Fruit fly (Drosophila melanogaster): ENCODE measurements around the gene Rpn7.

Rpn7 gene

DNA sequence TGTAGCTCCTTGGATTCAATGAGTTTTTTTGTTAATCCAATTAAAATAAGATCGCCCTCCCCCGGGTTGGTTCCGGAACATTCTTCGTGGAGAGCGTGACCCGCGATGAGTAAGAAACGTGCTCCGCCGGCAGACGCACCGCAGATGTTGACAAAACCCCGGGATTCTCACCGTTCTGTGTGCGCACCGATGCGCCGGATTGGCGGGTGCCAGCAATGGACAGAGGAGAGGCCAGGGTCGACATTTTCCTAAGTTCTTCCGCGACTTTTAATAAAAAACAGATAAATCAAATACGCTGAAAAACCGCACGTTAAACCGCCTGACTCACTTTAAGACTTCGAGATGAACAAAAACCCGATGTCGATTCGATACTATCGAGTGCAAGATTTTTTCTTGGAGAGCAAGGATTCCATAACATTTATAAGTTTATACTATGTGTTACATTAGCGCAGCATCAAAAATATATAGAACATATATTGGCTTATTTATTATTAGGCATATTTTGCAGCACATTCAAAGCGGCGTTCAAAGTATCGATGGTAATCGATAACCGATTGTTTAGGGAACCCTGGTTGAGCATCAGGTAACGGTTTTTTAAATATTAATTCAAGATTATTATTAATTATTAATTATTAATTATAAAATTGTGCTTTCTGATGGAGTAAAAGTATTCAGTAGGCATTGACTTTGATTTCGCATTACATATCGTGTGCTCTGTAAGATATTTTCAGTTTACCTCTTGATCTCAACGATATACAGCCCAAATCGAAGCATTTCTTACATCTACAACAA lies 29.4 kb upstream of the Rpn7 start, which contains the start of the genes CCT1 and tHMG1:
Gene CCT1, minus strand, starts transcription at position 352 of the 792 bp plus-strand sequence.
Gene tHMG1, plus strand, starts transcription at position 742 of the 792 bp plus-strand sequence.
- TF ChIP-seq CG9705 (GFP tag; optimal IDR thresholded peaks at IDR 0.05) (no peak), Jra (GFP tag; optimal IDR thresholded peaks at IDR 0.05) (peak; percentile 73), woc (GFP tag; optimal IDR thresholded peaks at IDR 0.05) (no peak), sv (GFP tag; optimal IDR thresholded peaks at IDR 0.05) (no peak), Abd-B (GFP tag; optimal IDR thresholded peaks at IDR 0.05) (no peak), Myc (optimal IDR thresholded peaks at IDR 0.05) (no peak), Hr83 (GFP tag; optimal IDR thresholded peaks at IDR 0.05; ENCODE audit: poor library complexity, severe bottlenecking) (peak; percentile 40), brk (GFP tag; optimal IDR thresholded peaks at IDR 0.05) (no peak), rgr (GFP tag; optimal IDR thresholded peaks at IDR 0.05) (no peak), dl (GFP tag; optimal IDR thresholded peaks at IDR 0.05; ENCODE audit: insufficient read depth in 1 of 2, partially characterized antibody in 2 of 2) (no peak), sage (GFP tag; optimal IDR thresholded peaks at IDR 0.05) (peak; percentile 8), h (GFP tag; optimal IDR thresholded peaks at IDR 0.05) (peak; percentile 32), HLH106 (tag; optimal IDR thresholded peaks at IDR 0.05) (peak; percentile 3), Rel (GFP tag; optimal IDR thresholded peaks at IDR 0.05) (no peak), Rel (tag; optimal IDR thresholded peaks at IDR 0.05) (no peak), N (GFP tag; optimal IDR thresholded peaks at IDR 0.05) (no peak), Sp1 (GFP tag; optimal IDR thresholded peaks at IDR 0.05) (no peak), OdsH (GFP tag; optimal IDR thresholded peaks at IDR 0.05) (no peak), Hnf4 (GFP tag; optimal IDR thresholded peaks at IDR 0.05) (no peak), GATAd (GFP tag; optimal IDR thresholded peaks at IDR 0.05) (no peak), CG32264 (GFP tag; optimal IDR thresholded peaks at IDR 0.05) (no peak)

DNA sequence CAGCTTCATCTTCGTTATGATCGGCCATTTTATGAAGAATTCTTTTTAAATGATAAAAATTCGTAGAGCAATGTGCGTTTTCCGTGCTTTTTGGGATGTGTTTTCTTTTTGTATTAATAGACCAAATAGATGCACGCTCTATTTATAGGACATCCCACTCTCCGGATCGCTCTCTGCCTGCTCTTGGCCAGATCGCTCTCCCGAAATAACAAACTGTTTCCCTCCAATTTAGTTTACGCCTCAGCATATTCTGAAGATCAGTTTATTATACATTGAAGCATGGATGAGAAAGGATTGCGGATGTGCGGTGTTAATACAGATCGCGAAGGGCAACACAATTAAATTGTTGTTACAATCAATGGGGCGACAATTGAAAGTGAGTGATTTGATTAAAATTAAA lies 27.0 kb upstream of the Rpn7 start, which contains the start of gene CG5376:
Gene CG5376, minus strand, starts transcription at position 101 of the 400 bp plus-strand sequence.
- TF ChIP-seq Jra (GFP tag; optimal IDR thresholded peaks at IDR 0.05): no peak

DNA sequence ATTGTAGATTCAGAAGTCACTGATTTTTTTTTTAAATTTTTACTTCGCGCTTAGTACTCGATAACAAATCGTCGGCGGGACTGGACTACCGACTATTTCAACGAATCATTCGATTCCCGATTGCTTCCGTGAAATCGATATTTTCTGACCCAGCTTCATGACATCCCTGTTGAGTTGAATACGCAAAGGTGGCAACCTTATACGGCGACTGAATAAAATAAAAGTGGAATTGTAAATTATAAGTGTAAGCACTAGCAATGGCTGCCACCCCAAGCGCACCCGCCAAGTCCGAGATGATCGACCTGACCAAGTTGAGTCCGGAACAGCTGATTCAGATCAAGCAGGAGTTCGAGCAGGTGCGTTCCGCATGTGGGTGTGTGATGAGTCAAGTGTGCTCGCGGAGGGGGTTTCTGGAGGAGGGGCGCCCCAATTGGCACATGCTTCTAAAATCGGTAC lies 25.2 kb upstream of the Rpn7 start, which contains the start of gene Pfdn5:
Gene Pfdn5, plus strand, starts transcription at position 3 of the 456 bp plus-strand sequence.
- TF ChIP-seq sage (GFP tag; optimal IDR thresholded peaks at IDR 0.05) (no peak), jim (GFP tag; optimal IDR thresholded peaks at IDR 0.05) (no peak), lola (GFP tag; optimal IDR thresholded peaks at IDR 0.05) (no peak), Rel (GFP tag; optimal IDR thresholded peaks at IDR 0.05) (no peak), Rel (tag; optimal IDR thresholded peaks at IDR 0.05) (peak; percentile 59), psq (GFP tag; optimal IDR thresholded peaks at IDR 0.05) (no peak), Vsx2 (GFP tag; optimal IDR thresholded peaks at IDR 0.05; ENCODE audit: partially characterized antibody) (no peak), N (GFP tag; optimal IDR thresholded peaks at IDR 0.05) (no peak), h (GFP tag; optimal IDR thresholded peaks at IDR 0.05) (no peak), foxo (GFP tag; optimal IDR thresholded peaks at IDR 0.05) (no peak), Dif (GFP tag; optimal IDR thresholded peaks at IDR 0.05; ENCODE audit: partially characterized antibody) (peak; percentile 7), usp (GFP tag; optimal IDR thresholded peaks at IDR 0.05) (no peak), dsf (GFP tag; optimal IDR thresholded peaks at IDR 0.05; ENCODE audit: borderline replicate concordance) (no peak), HLH106 (tag; optimal IDR thresholded peaks at IDR 0.05) (no peak), pan (optimal IDR thresholded peaks at IDR 0.05) (no peak), dmrt93B (GFP tag; optimal IDR thresholded peaks at IDR 0.05) (no peak), CG32264 (GFP tag; optimal IDR thresholded peaks at IDR 0.05) (no peak), Jra (GFP tag; optimal IDR thresholded peaks at IDR 0.05) (peak; percentile 73), Hr78 (GFP tag; optimal IDR thresholded peaks at IDR 0.05) (no peak), Mio (GFP tag; optimal IDR thresholded peaks at IDR 0.05) (no peak), Myc (optimal IDR thresholded peaks at IDR 0.05) (no peak), OdsH (GFP tag; optimal IDR thresholded peaks at IDR 0.05) (no peak)

DNA sequence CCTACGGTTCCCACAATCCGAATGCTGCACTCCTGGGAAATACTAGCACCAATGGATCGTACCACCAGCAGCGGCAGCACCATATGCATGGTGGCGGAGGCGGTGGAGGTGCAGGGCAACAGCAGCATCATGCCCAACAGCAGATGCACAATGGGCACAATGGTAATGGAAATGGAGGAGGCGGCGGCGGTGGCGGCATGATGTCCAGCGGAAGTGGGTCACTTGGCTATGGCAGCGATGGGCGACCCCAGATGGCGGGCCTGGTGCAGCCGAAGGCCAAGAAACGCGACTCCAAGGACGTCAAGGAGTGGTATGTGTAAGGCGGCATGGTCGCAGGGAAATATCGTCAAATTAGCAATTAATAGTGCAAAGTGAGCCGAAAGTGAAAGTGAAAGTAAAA lies 21.7 kb upstream of the Rpn7 start:
- TF ChIP-seq Myc (optimal IDR thresholded peaks at IDR 0.05) (no peak), brk (GFP tag; optimal IDR thresholded peaks at IDR 0.05) (no peak), pan (optimal IDR thresholded peaks at IDR 0.05) (no peak), Sp1 (GFP tag; optimal IDR thresholded peaks at IDR 0.05) (no peak), rgr (GFP tag; optimal IDR thresholded peaks at IDR 0.05) (no peak), GATAd (GFP tag; optimal IDR thresholded peaks at IDR 0.05) (no peak), sv (GFP tag; optimal IDR thresholded peaks at IDR 0.05) (no peak), dsf (GFP tag; optimal IDR thresholded peaks at IDR 0.05; ENCODE audit: borderline replicate concordance) (no peak), Rel (GFP tag; optimal IDR thresholded peaks at IDR 0.05) (no peak), Rel (tag; optimal IDR thresholded peaks at IDR 0.05) (no peak), Abd-B (GFP tag; optimal IDR thresholded peaks at IDR 0.05) (no peak), br (GFP tag; optimal IDR thresholded peaks at IDR 0.05) (no peak), dmrt93B (GFP tag; optimal IDR thresholded peaks at IDR 0.05) (no peak), usp (GFP tag; optimal IDR thresholded peaks at IDR 0.05) (no peak), sage (GFP tag; optimal IDR thresholded peaks at IDR 0.05) (no peak), tai (GFP tag; optimal IDR thresholded peaks at IDR 0.05) (no peak), h (GFP tag; optimal IDR thresholded peaks at IDR 0.05) (no peak), woc (GFP tag; optimal IDR thresholded peaks at IDR 0.05) (no peak)

All from whole organism, wandering third instar larva.